Fruit fly (Drosophila melanogaster) whole organism, wandering third instar larva: Measurements from ENCODE around the gene vers.

Source experiments
- dsf ChIP-seq: sonication (Bioruptor generic); optimal IDR thresholded peaks from 2 replicates; lab custom pipeline; 2016; ENCODE audit warnings: missing biosample characterization, missing genetic modification characterization, borderline replicate concordance
- fru ChIP-seq: fragments of 200-800 bp; sonication (Bioruptor generic); optimal IDR thresholded peaks from 3 replicates; lab custom pipeline; 2016; ENCODE audit warnings: missing biosample characterization, mild to moderate bottlenecking, missing genetic modification characterization
- jim ChIP-seq: fragments of 175-275, 200-325 bp; sonication (Bioruptor generic); optimal IDR thresholded peaks from 2 replicates; lab custom pipeline; 2016; ENCODE audit warnings: missing biosample characterization, mild to moderate bottlenecking, missing genetic modification characterization
- lola ChIP-seq: fragments of >200 bp; optimal IDR thresholded peaks from 2 replicates; lab custom pipeline; 2017; ENCODE audit warnings: missing biosample characterization, missing genetic modification characterization
- pan ChIP-seq: fragments of >200 bp; optimal IDR thresholded peaks from 2 replicates; lab custom pipeline; 2017
- sv ChIP-seq: fragments of 200-800 bp; sonication (Bioruptor generic); optimal IDR thresholded peaks from 3 replicates; lab custom pipeline; 2016; ENCODE audit warnings: missing biosample characterization, missing genetic modification characterization

DNA sequence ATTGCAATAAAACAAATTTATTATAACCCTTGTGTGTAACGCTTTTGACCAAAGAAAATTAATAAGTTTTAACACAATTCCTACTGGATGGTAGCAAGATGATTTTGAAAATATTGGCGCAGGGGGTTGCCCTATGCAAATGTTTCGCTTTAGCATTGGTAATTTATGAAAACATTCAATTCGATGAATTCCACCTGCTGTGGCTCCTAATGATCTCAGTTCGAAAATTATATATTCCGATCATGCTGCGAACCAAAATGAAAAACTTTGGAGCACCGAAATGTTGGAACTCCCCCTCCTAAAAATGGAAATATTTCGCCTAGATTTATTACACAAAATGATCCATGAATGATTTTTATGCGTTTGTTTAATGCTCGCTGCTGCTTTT lies 30.2 kb upstream of the vers start:
- TF ChIP-seq lola (no peak), pan (lab: Kevin White, UChicago) (no peak), fru (GFP tag; lab: Kevin White, UChicago) (no peak), sv (GFP tag; lab: Kevin White, UChicago) (no peak), jim (GFP tag; lab: Kevin White, UChicago) (no peak), dsf (GFP tag; lab: Kevin White, UChicago) (no peak)
